In the genomic region with DNA sequence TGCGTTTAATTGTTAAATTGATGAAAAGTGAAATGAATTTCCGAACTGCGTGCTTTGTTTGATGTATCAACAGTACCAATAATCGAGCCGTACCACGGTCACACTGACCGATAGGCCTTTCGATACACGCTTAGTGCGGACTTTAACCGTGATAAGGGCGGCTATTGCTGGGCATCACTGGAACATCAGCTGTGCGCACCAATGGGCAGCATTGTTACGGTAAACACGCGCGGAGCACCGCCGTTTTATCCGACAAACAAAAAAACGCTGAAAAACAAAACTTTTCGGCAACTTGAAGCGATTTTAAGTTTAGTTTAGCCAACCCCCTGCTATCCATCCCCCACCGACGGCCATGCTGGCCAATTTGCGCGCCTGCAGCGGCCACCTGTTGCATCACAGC, we compare ENCODE assay signal across 6 fruit fly cellular contexts.
A peak's percentile ranks its signal among the peaks of the same experiment; 100 is the strongest.
TF ChIP-seq lines count a peak whose summit lies in the region.

A gene (minus strand): TSS at position 84 of the 400 bp plus-strand sequence.
A gene (plus strand): TSS at position 220 of the 400 bp plus-strand sequence.

- peak; percentile 35 to 54 for TF ChIP-seq CTCF in S2 (optimal IDR thresholded peaks at IDR 0.05; lab: Kevin White, UChicago)
- TF ChIP-seq CTCF in whole organism, embryonic (GFP tag; optimal IDR thresholded peaks at IDR 0.05; lab: Kevin White, UChicago): peak; percentile 43

TF ChIP-seq in whole organism, adult, 20 proteins besides CTCF, POLR2A, EP300 and RAD21 (continues in another document):
- TF ChIP-seq CG33017 (tag; optimal IDR thresholded peaks at IDR 0.05; lab: Kevin White, UChicago) (no peak), kay (GFP tag; lab: Kevin White, UChicago; ENCODE audit: borderline replicate concordance) (no peak), CG5204 (GFP tag; optimal IDR thresholded peaks at IDR 0.05; lab: Kevin White, UChicago) (no peak), cic (GFP tag; optimal IDR thresholded peaks at IDR 0.05; lab: Kevin White, UChicago) (no peak), bab1 (GFP tag; optimal IDR thresholded peaks at IDR 0.05; lab: Kevin White, UChicago) (peak; percentile 52), ovo (GFP tag; optimal IDR thresholded peaks at IDR 0.05; lab: Kevin White, UChicago) (no peak), CG7101 (tag; optimal IDR thresholded peaks at IDR 0.05; lab: Kevin White, UChicago) (no peak), pad (GFP tag; optimal IDR thresholded peaks at IDR 0.05; lab: Kevin White, UChicago) (no peak), CG14711 (tag; optimal IDR thresholded peaks at IDR 0.05; lab: Kevin White, UChicago) (no peak), CG12768 (GFP tag; optimal IDR thresholded peaks at IDR 0.05; lab: Kevin White, UChicago) (no peak), Mnt (GFP tag; optimal IDR thresholded peaks at IDR 0.05; lab: Kevin White, UChicago) (peak; percentile 89), CG7045 (GFP tag; optimal IDR thresholded peaks at IDR 0.05; lab: Kevin White, UChicago) (no peak), CG1620 (GFP tag; optimal IDR thresholded peaks at IDR 0.05; lab: Kevin White, UChicago) (peak; percentile 17), Clk (GFP tag; optimal IDR thresholded peaks at IDR 0.05; lab: Kevin White, UChicago) (no peak), cnc (optimal IDR thresholded peaks at IDR 0.05; lab: Kevin White, UChicago) (no peak), tj (GFP tag; optimal IDR thresholded peaks at IDR 0.05; lab: Kevin White, UChicago) (peak; percentile 21), toe (GFP tag; optimal IDR thresholded peaks at IDR 0.05; lab: Kevin White, UChicago) (no peak), CG11617 (GFP tag; optimal IDR thresholded peaks at IDR 0.05; lab: Kevin White, UChicago) (no peak)

TF ChIP-seq in whole organism, embryonic, 481 proteins besides CTCF, POLR2A, EP300 and RAD21 (continues in another document):
- TF ChIP-seq ac (GFP tag; optimal IDR thresholded peaks at IDR 0.05; lab: Kevin White, UChicago): no peak
- TF ChIP-seq CG3281 (GFP tag; optimal IDR thresholded peaks at IDR 0.05; lab: Kevin White, UChicago): no peak
- TF ChIP-seq fru (optimal IDR thresholded peaks at IDR 0.05; lab: Kevin White, UChicago): no peak
- TF ChIP-seq CG10543 (GFP tag; optimal IDR thresholded peaks at IDR 0.05; lab: Kevin White, UChicago): no peak
- TF ChIP-seq toy (GFP tag; IDR thresholded peaks at IDR 0.05; lab: Robert Waterston, UW): no peak
- peak; percentile 55 for TF ChIP-seq Dp (GFP tag; optimal IDR thresholded peaks at IDR 0.05; lab: Kevin White, UChicago)
- no peak for TF ChIP-seq ato (GFP tag; IDR thresholded peaks at IDR 0.05; lab: Robert Waterston, UW; ENCODE audit: partially characterized antibody)
- TF ChIP-seq da (GFP tag; optimal IDR thresholded peaks at IDR 0.05; lab: Kevin White, UChicago): no peak
- TF ChIP-seq Gsc (GFP tag; IDR thresholded peaks at IDR 0.05; lab: Robert Waterston, UW): no peak
- no peak for TF ChIP-seq CG2712 (tag; optimal IDR thresholded peaks at IDR 0.05; lab: Kevin White, UChicago)
- TF ChIP-seq CG4820 (GFP tag; optimal IDR thresholded peaks at IDR 0.05; lab: Kevin White, UChicago): no peak
- no peak for TF ChIP-seq Kr (GFP tag; optimal IDR thresholded peaks at IDR 0.05; lab: Kevin White, UChicago)
- TF ChIP-seq CG10267 (tag; optimal IDR thresholded peaks at IDR 0.05; lab: Kevin White, UChicago): peak; percentile 44
- no peak for TF ChIP-seq NK7.1 (GFP tag; optimal IDR thresholded peaks at IDR 0.05; lab: Kevin White, UChicago)
- no peak for TF ChIP-seq lov (optimal IDR thresholded peaks at IDR 0.05; lab: Kevin White, UChicago)
- no peak for TF ChIP-seq lov (GFP tag; IDR thresholded peaks at IDR 0.05; lab: Robert Waterston, UW)
- no peak for TF ChIP-seq Side (GFP tag; optimal IDR thresholded peaks at IDR 0.05; lab: Kevin White, UChicago)
- TF ChIP-seq dimm (GFP tag; IDR thresholded peaks at IDR 0.05; lab: Robert Waterston, UW): no peak

TF ChIP-seq in whole organism, prepupa, 60 proteins besides CTCF, POLR2A, EP300 and RAD21:
- TF ChIP-seq net (GFP tag; optimal IDR thresholded peaks at IDR 0.05; lab: Kevin White, UChicago) (no peak), Sox102F (GFP tag; optimal IDR thresholded peaks at IDR 0.05; lab: Kevin White, UChicago) (no peak), esn (GFP tag; optimal IDR thresholded peaks at IDR 0.05; lab: Kevin White, UChicago) (no peak), OdsH (GFP tag; optimal IDR thresholded peaks at IDR 0.05; lab: Kevin White, UChicago) (no peak), Sox14 (GFP tag; optimal IDR thresholded peaks at IDR 0.05; lab: Kevin White, UChicago) (peak; percentile 71), Gug (GFP tag; IDR thresholded peaks at IDR 0.05; lab: Robert Waterston, UW) (no peak), lz (GFP tag; optimal IDR thresholded peaks at IDR 0.05; lab: Kevin White, UChicago) (no peak), CG3919 (GFP tag; optimal IDR thresholded peaks at IDR 0.05; lab: Kevin White, UChicago) (no peak), CG6792 (GFP tag; optimal IDR thresholded peaks at IDR 0.05; lab: Kevin White, UChicago) (no peak), CG6808 (GFP tag; optimal IDR thresholded peaks at IDR 0.05; lab: Kevin White, UChicago) (peak; percentile 100), CG10669 (GFP tag; optimal IDR thresholded peaks at IDR 0.05; lab: Kevin White, UChicago) (no peak), Hr38 (GFP tag; optimal IDR thresholded peaks at IDR 0.05; lab: Kevin White, UChicago) (no peak), cyc (GFP tag; optimal IDR thresholded peaks at IDR 0.05; lab: Kevin White, UChicago) (no peak), spab (GFP tag; optimal IDR thresholded peaks at IDR 0.05; lab: Kevin White, UChicago) (no peak), fkh (GFP tag; optimal IDR thresholded peaks at IDR 0.05; lab: Kevin White, UChicago) (no peak), CG6163 (GFP tag; IDR thresholded peaks at IDR 0.05; lab: Robert Waterston, UW) (no peak), CG3032 (tag; optimal IDR thresholded peaks at IDR 0.05; lab: Kevin White, UChicago) (no peak)
TF ChIP-seq in whole organism, prepupa: peak in this region for 2.

TF ChIP-seq in whole organism, pupa, 21 proteins besides CTCF, POLR2A, EP300 and RAD21:
- TF ChIP-seq EcR (GFP tag; optimal IDR thresholded peaks at IDR 0.05; lab: Kevin White, UChicago) (no peak), CG12605 (GFP tag; IDR thresholded peaks at IDR 0.05; lab: Robert Waterston, UW) (peak; percentile 51; the same call in 1 of the 2 replicates), CG34367 (tag; optimal IDR thresholded peaks at IDR 0.05; lab: Kevin White, UChicago) (no peak)

TF ChIP-seq in whole organism, wandering third instar larva, 38 proteins besides CTCF, POLR2A, EP300 and RAD21:
- TF ChIP-seq GATAd (GFP tag; optimal IDR thresholded peaks at IDR 0.05; lab: Kevin White, UChicago): peak; percentile 88
- TF ChIP-seq Myc (optimal IDR thresholded peaks at IDR 0.05; lab: Kevin White, UChicago): peak; percentile 48
- no peak for TF ChIP-seq tai (GFP tag; optimal IDR thresholded peaks at IDR 0.05; lab: Kevin White, UChicago)
- TF ChIP-seq h (GFP tag; optimal IDR thresholded peaks at IDR 0.05; lab: Kevin White, UChicago): peak; percentile 19
TF ChIP-seq in whole organism, wandering third instar larva: peak in this region for 3.
